Worm (Caenorhabditis elegans) whole organism, mixed stage, embryonic: Measurements from ENCODE around the gene clec-58.

Experiments used
- nhr-28 ChIP-seq: fragments of 150-350 bp; optimal IDR thresholded peaks from 2 replicates; lab custom pipeline; 2014; ENCODE audit warnings: missing biosample characterization, missing genetic modification characterization
- pha-4 ChIP-seq: fragments of 150-350 bp; optimal IDR thresholded peaks from 2 replicates; lab custom pipeline; 2018; ENCODE audit warnings: missing biosample characterization, missing genetic modification reagents, missing genetic modification characterization

DNA sequence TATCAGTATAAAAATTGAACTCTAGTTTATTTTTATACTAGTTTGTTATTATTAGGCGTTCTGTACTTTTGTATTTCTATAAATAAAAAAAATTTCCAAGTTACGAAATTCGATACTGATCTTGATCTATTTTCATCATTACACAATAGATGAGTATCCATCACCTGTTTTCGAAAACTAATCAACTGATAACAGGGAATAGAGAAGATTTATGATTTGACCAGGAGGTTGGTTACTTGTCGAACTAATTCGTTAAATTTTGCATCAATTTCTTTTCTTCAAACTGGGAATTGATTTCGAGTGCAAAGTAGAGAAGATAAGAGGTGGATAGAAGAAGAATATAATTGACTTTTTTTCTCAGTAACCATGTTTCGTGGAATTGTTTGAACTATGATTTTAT lies 39.5 kb upstream of the clec-58 start:
- no peak for TF ChIP-seq nhr-28
- TF ChIP-seq pha-4 (tag; lab: Kevin White, UChicago), result no peak
